Fruit fly (Drosophila melanogaster): ENCODE data around the gene CG42750.

dm6 chr2L:18114176-18114703 is 161.3 kb downstream of the CG42750 start, which contains the start of gene CG15152:
- TF ChIP-seq CG8478 (optimal IDR thresholded peaks at IDR 0.05) (no peak), CTCF (optimal IDR thresholded peaks at IDR 0.05) (no peak)

All from S2 (cell line).